Worm (Caenorhabditis elegans) whole organism, young adult: ENCODE results near the gene hmg-1.2.

Experiments
- F23B12.7 ChIP-seq: sonication (generic microtip); optimal IDR thresholded peaks from 2 replicates; lab custom pipeline; 2017; ENCODE audit warnings: missing genetic modification characterization, mild to moderate bottlenecking, missing compliant biosample characterization, antibody characterized with exemption, moderate library complexity; ENCODE audit not compliant: insufficient read depth
- K11D2.4 ChIP-seq: fragments of 200-800 bp; sonication (Bioruptor generic); IDR thresholded peaks from 2 replicates; pipeline ENCODE4 v1.3.6; 2022; ENCODE audit warnings: missing genetic modification reagents, missing genetic modification characterization, missing compliant biosample characterization
- ama-1 ChIP-seq, 3 experiments: fragments of 150-350 bp in 1 of 3; sonication (generic microtip) in 2 of 3; optimal IDR thresholded peaks; 2 replicates each; lab custom pipeline; 2014 to 2018; ENCODE audit warnings: missing biosample characterization in 2 of 3, missing genetic modification characterization in 2 of 3, missing genetic modification reagents in 2 of 3
- attf-5 ChIP-seq: fragments of 200-800 bp; sonication (Bioruptor generic); optimal IDR thresholded peaks from 2 replicates; lab custom pipeline; 2018; ENCODE audit warnings: mild to moderate bottlenecking, missing genetic modification characterization, missing compliant biosample characterization
- nhr-120 ChIP-seq: fragments of 200-800 bp; sonication (Bioruptor generic); IDR thresholded peaks from 2 replicates; pipeline ENCODE4 v1.3.6; 2022; ENCODE audit warnings: missing genetic modification characterization, missing compliant biosample characterization
- pha-4 ChIP-seq: fragments of 150-350 bp; sonication (generic microtip); optimal IDR thresholded peaks from 2 replicates; lab custom pipeline; 2014; ENCODE audit warnings: missing biosample characterization, missing genetic modification reagents, missing genetic modification characterization
- sea-2 ChIP-seq: fragments of 200-800 bp; sonication (Bioruptor generic); IDR thresholded peaks from 2 replicates; pipeline ENCODE4 v1.3.6; 2022; ENCODE audit warnings: missing genetic modification characterization, missing compliant biosample characterization
- tlf-1 ChIP-seq: fragments of 200-800 bp; sonication (Bioruptor generic); optimal IDR thresholded peaks from 2 replicates; lab custom pipeline; 2018; ENCODE audit warnings: mild to moderate bottlenecking, missing genetic modification characterization, missing compliant biosample characterization
- unc-130 ChIP-seq: sonication (generic microtip); optimal IDR thresholded peaks from 2 replicates; lab custom pipeline; 2016; ENCODE audit warnings: missing genetic modification reagents, missing genetic modification characterization, missing compliant biosample characterization
- ztf-28 ChIP-seq: fragments of 200-800 bp; sonication (Bioruptor generic); IDR thresholded peaks from 2 replicates; pipeline ENCODE4 v1.3.6; 2022; ENCODE audit warnings: missing genetic modification reagents, missing genetic modification characterization, missing compliant biosample characterization

DNA sequence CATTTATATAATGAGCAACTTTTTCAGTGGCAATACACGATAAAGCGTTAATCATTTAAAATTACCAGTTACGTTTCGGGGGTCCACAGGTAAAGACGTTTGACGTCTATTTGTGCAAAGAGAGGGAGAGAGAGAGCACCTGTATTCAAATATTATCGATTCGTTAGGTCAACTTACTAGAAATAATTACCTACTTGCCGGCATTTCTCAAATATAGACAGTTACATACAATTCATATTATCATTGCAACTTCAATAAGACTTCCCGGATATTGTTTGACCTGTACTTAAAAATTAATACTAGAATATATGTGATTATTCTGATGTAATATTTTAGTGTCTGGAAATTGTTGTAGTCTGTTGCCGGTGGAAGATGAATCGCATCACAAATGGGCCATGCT, 5.7 kb downstream of the hmg-1.2 start, which contains the start of gene gadr-3:
- no peak for TF ChIP-seq tlf-1 (GFP tag; lab: Kevin White, UChicago)
- TF ChIP-seq K11D2.4 (GFP tag; lab: Robert Waterston, UW): no peak
- TF ChIP-seq pha-4 (tag; lab: Kevin White, UChicago): no peak
- TF ChIP-seq ztf-28 (GFP tag; lab: Robert Waterston, UW): no peak
- TF ChIP-seq F23B12.7 (tag; lab: Kevin White, UChicago): no peak
- no peak for TF ChIP-seq nhr-120
- no peak for TF ChIP-seq attf-5 (GFP tag; lab: Kevin White, UChicago)
- no peak for TF ChIP-seq unc-130 (GFP tag; lab: Kevin White, UChicago)
- TF ChIP-seq ama-1 (optimal IDR thresholded peaks at IDR 0.05; lab: Kevin White, UChicago): no peak
- no peak for TF ChIP-seq ama-1 (GFP tag; optimal IDR thresholded peaks at IDR 0.05; lab: Kevin White, UChicago)
- TF ChIP-seq sea-2 (GFP tag; lab: Robert Waterston, UW): no peak
